Worm (Caenorhabditis elegans) whole organism, young adult: ENCODE data around the gene msp-38.

Experiments used
- F22D6.2 ChIP-seq: sonication (generic microtip); optimal IDR thresholded peaks from 2 replicates; lab custom pipeline; 2016; ENCODE audit warnings: mild to moderate bottlenecking, missing genetic modification characterization, missing compliant biosample characterization
- K12H6.12 ChIP-seq: fragments of 200-800 bp; sonication (Bioruptor generic); optimal IDR thresholded peaks from 2 replicates; lab custom pipeline; 2018; ENCODE audit warnings: mild to moderate bottlenecking, missing genetic modification characterization, missing compliant biosample characterization
- Y56A3A.18 ChIP-seq: fragments of 200-800 bp; sonication (Bioruptor generic); IDR thresholded peaks from 2 replicates; pipeline ENCODE4 v1.3.6; 2022; ENCODE audit warnings: missing genetic modification reagents, missing genetic modification characterization, missing compliant biosample characterization
- ama-1 ChIP-seq, 3 experiments: fragments of 150-350 bp in 1 of 3; sonication (generic microtip) in 2 of 3; optimal IDR thresholded peaks; 2 replicates each; lab custom pipeline; 2014 to 2018; ENCODE audit warnings: missing biosample characterization in 2 of 3, missing genetic modification characterization in 2 of 3, missing genetic modification reagents in 2 of 3
- ets-4 ChIP-seq: fragments of 200-800 bp; sonication (Bioruptor generic); optimal IDR thresholded peaks from 2 replicates; lab custom pipeline; 2018; ENCODE audit warnings: mild to moderate bottlenecking, missing genetic modification characterization, missing compliant biosample characterization
- hlh-26 ChIP-seq: fragments of 200-800 bp; sonication (Bioruptor generic); conservative IDR thresholded peaks from 2 replicates; pipeline ENCODE4 v1.3.6; 2022; ENCODE audit warnings: missing genetic modification reagents, missing genetic modification characterization, missing compliant biosample characterization
- hmg-20 ChIP-seq: fragments of 200-800 bp; sonication (Bioruptor generic); IDR thresholded peaks from 2 replicates; pipeline ENCODE4 v1.3.6; 2022; ENCODE audit warnings: missing genetic modification reagents, missing genetic modification characterization, missing compliant biosample characterization
- nfya-2 ChIP-seq: fragments of 200-800 bp; sonication (Bioruptor generic); IDR thresholded peaks from 2 replicates; pipeline ENCODE4 v1.3.6; 2022; ENCODE audit warnings: missing genetic modification reagents, missing genetic modification characterization, missing compliant biosample characterization
- nhr-90 ChIP-seq: sonication (generic microtip); optimal IDR thresholded peaks from 2 replicates; lab custom pipeline; 2016; ENCODE audit warnings: missing genotype, mild to moderate bottlenecking, missing genetic modification characterization, missing compliant biosample characterization
- snpc-4 ChIP-seq, 5 experiments: fragments of 150-350 bp in 1 of 5; sonication (generic microtip) in 4 of 5; optimal IDR thresholded peaks; 2 replicates each; lab custom pipeline; 2014 to 2018; ENCODE audit warnings: missing genetic modification characterization in 5 of 5, missing biosample characterization in 3 of 5, antibody characterized with exemption in 2 of 5, mild to moderate bottlenecking in 2 of 5, missing compliant biosample characterization in 2 of 5, missing genotype in 2 of 5, moderate library complexity in 2 of 5, missing genetic modification reagents in 1 of 5
- unc-62 ChIP-seq: fragments of 150-350 bp; optimal IDR thresholded peaks from 2 replicates; lab custom pipeline; 2014; ENCODE audit warnings: missing biosample characterization, missing genetic modification reagents, missing genetic modification characterization

ce11 chrIV:10180133-10180749 is 36.7 kb upstream of the msp-38 start, which contains the start of gene gta-1:
- TF ChIP-seq hmg-20 (GFP tag; lab: Robert Waterston, UW) (no peak), hlh-26 (GFP tag; lab: Robert Waterston, UW) (no peak), snpc-4 (GFP tag; optimal IDR thresholded peaks at IDR 0.05; lab: Kevin White, UChicago) (no peak), snpc-4 (tag; optimal IDR thresholded peaks at IDR 0.05; lab: Kevin White, UChicago) (no peak), nfya-2 (GFP tag; lab: Robert Waterston, UW) (no peak), unc-62 (GFP tag; lab: Kevin White, UChicago) (no peak), K12H6.12 (tag; lab: Kevin White, UChicago) (no peak), ets-4 (GFP tag; lab: Kevin White, UChicago) (no peak), nhr-90 (tag; lab: Kevin White, UChicago) (no peak), F22D6.2 (tag; lab: Kevin White, UChicago) (no peak), Y56A3A.18 (no peak), ama-1 (optimal IDR thresholded peaks at IDR 0.05; lab: Kevin White, UChicago) (peak; percentile 50), ama-1 (GFP tag; optimal IDR thresholded peaks at IDR 0.05; lab: Kevin White, UChicago) (no peak)
